Worm (Caenorhabditis elegans): Measurements from ENCODE around the gene hacl-1.

- TF ChIP-seq isw-1 (GFP tag; IDR thresholded peaks at IDR 0.05), result no peak
- no peak for TF ChIP-seq ceh-82 (tag; optimal IDR thresholded peaks at IDR 0.05)
- no peak for TF ChIP-seq C16A3.4 (tag; optimal IDR thresholded peaks at IDR 0.05)
- no peak for TF ChIP-seq nhr-84 (tag; optimal IDR thresholded peaks at IDR 0.05)
- TF ChIP-seq unc-62 (GFP tag; optimal IDR thresholded peaks at IDR 0.05), result no peak
- no peak for TF ChIP-seq nhr-77 (tag; optimal IDR thresholded peaks at IDR 0.05)
These were observed 43.7 kb upstream of the hacl-1 start for ce11 chrII:11536505-11536904.
